Fruit fly (Drosophila melanogaster): ENCODE measurements around the gene BigH1.

DNA sequence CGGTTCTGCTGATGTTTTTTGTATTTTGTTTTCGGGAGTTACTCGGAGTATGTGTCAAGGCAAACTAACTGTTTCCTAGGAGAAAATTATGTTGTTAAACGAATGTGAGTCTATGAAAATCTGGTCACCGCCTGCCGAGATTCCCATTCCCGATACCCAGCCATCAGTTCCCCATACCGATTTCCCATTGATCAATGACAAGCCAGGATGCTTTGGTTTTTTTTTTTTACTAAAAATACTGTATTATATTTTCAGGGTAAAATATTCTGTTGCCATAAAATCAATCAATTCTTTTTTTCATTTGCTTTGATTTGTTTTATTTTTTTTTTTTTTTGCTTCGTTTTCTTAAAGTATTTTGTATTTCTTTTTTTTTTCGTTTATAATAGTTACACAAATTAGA lies 20.8 kb upstream of the BigH1 start, which contains the start of gene CG7886:
- TF ChIP-seq CTCF (optimal IDR thresholded peaks at IDR 0.05) (no peak), CG8478 (optimal IDR thresholded peaks at IDR 0.05) (no peak)

Data from S2 (cell line).